Worm (Caenorhabditis elegans): ENCODE data around the gene faah-4.

DNA sequence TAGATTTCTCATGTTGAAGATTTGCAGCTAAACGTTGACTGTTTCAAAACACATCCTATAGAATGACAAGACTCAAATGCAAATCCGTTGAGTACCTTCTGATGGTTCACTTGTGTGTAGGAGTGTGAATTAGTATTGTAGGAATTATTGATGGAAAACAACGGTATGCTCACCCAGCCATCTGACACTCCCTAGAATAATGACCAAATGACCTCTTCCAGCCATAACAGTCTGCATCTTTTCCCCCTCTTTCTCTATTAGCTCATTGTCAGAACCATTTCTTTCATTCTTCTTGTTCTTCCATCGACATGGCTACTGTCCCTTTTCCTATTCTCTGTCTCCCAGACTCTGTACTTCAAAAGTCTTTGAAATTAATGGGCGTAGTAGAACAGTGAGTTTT is 1.0 kb downstream of the faah-4 start, which contains the start of gene fbxb-24:
- TF ChIP-seq him-1 (tag; optimal IDR thresholded peaks at IDR 0.05) = no peak
- no peak for TF ChIP-seq dao-5 (tag; optimal IDR thresholded peaks at IDR 0.05)

All from whole organism, L4/young adult.